Worm (Caenorhabditis elegans) whole organism, late embryonic: ENCODE measurements around the gene C18H7.4.

Experiments
- C38D4.7 ChIP-seq: fragments of 200-800 bp; sonication (Bioruptor generic); optimal IDR thresholded peaks from 2 replicates; lab custom pipeline; 2018; ENCODE audit warnings: mild to moderate bottlenecking, missing genetic modification characterization, moderate library complexity, missing compliant biosample characterization
- F13H6.1 ChIP-seq: sonication (generic microtip); optimal IDR thresholded peaks from 2 replicates; lab custom pipeline; 2016; ENCODE audit warnings: missing genetic modification characterization, missing compliant biosample characterization
- K02D7.2 ChIP-seq: sonication (generic microtip); optimal IDR thresholded peaks from 2 replicates; lab custom pipeline; 2017; ENCODE audit warnings: mild to moderate bottlenecking, missing genetic modification characterization, missing compliant biosample characterization
- T23F11.4 ChIP-seq: fragments of 200-800 bp; sonication (Bioruptor generic); optimal IDR thresholded peaks from 2 replicates; lab custom pipeline; 2018; ENCODE audit warnings: mild to moderate bottlenecking, missing genetic modification characterization, missing compliant biosample characterization
- Y22D7AL.16 ChIP-seq: sonication (generic microtip); optimal IDR thresholded peaks from 2 replicates; lab custom pipeline; 2016; ENCODE audit warnings: missing genetic modification characterization, missing compliant biosample characterization
- ahr-1 ChIP-seq: sonication (generic microtip); optimal IDR thresholded peaks from 2 replicates; lab custom pipeline; 2016; ENCODE audit warnings: missing genetic modification characterization, missing compliant biosample characterization
- ama-1 ChIP-seq: fragments of 150-350 bp; optimal IDR thresholded peaks from 2 replicates; lab custom pipeline; 2014
- ceh-2 ChIP-seq: sonication (generic microtip); optimal IDR thresholded peaks from 2 replicates; lab custom pipeline; 2016; ENCODE audit warnings: missing genotype, missing genetic modification characterization, missing compliant biosample characterization
- ceh-22 ChIP-seq: sonication (generic microtip); optimal IDR thresholded peaks from 2 replicates; lab custom pipeline; 2017; ENCODE audit warnings: missing biosample characterization, missing genetic modification characterization
- ceh-30 ChIP-seq: fragments of 150-350 bp; optimal IDR thresholded peaks from 2 replicates; lab custom pipeline; 2014; ENCODE audit warnings: missing biosample characterization, missing genetic modification characterization
- ceh-34 ChIP-seq: sonication (generic microtip); optimal IDR thresholded peaks from 2 replicates; lab custom pipeline; 2016; ENCODE audit warnings: mild to moderate bottlenecking, missing genetic modification characterization, missing compliant biosample characterization
- ceh-6 ChIP-seq: fragments of 200-800 bp; sonication (Bioruptor generic); optimal IDR thresholded peaks from 2 replicates; lab custom pipeline; 2018; ENCODE audit warnings: mild to moderate bottlenecking, missing genetic modification characterization, missing compliant biosample characterization
- dve-1 ChIP-seq: sonication (generic microtip); optimal IDR thresholded peaks from 2 replicates; lab custom pipeline; 2017; ENCODE audit warnings: antibody characterized with exemption, mild to moderate bottlenecking, missing genetic modification characterization, missing compliant biosample characterization
- elt-4 ChIP-seq: sonication (generic microtip); optimal IDR thresholded peaks from 2 replicates; lab custom pipeline; 2016; ENCODE audit warnings: missing genetic modification characterization, missing compliant biosample characterization
- eyg-1 ChIP-seq: sonication (generic microtip); optimal IDR thresholded peaks from 2 replicates; lab custom pipeline; 2016; ENCODE audit warnings: missing genotype, missing genetic modification characterization, missing compliant biosample characterization
- fkh-10 ChIP-seq: fragments of 150-350 bp; optimal IDR thresholded peaks from 2 replicates; lab custom pipeline; 2014; ENCODE audit warnings: missing biosample characterization, missing genetic modification reagents, missing genetic modification characterization
- fkh-6 ChIP-seq: sonication (generic microtip); optimal IDR thresholded peaks from 2 replicates; lab custom pipeline; 2016; ENCODE audit warnings: missing genetic modification characterization, missing compliant biosample characterization
- hlh-13 ChIP-seq: fragments of 200-800 bp; sonication (Bioruptor generic); optimal IDR thresholded peaks from 2 replicates; lab custom pipeline; 2018; ENCODE audit warnings: mild to moderate bottlenecking, missing genetic modification characterization, missing compliant biosample characterization
- hlh-30 ChIP-seq: sonication (generic microtip); optimal IDR thresholded peaks from 2 replicates; lab custom pipeline; 2017; ENCODE audit warnings: antibody characterized with exemption, missing genetic modification characterization, missing compliant biosample characterization; ENCODE audit not compliant: insufficient read depth
- hlh-8 ChIP-seq: sonication (generic microtip); optimal IDR thresholded peaks from 2 replicates; lab custom pipeline; 2016; ENCODE audit warnings: missing genotype, missing genetic modification characterization, missing compliant biosample characterization
- lin-11 ChIP-seq: fragments of 200-800 bp; sonication (Bioruptor generic); optimal IDR thresholded peaks from 2 replicates; lab custom pipeline; 2018; ENCODE audit warnings: mild to moderate bottlenecking, missing genetic modification characterization, missing compliant biosample characterization
- mec-3 ChIP-seq: sonication (generic microtip); optimal IDR thresholded peaks from 2 replicates; lab custom pipeline; 2016; ENCODE audit warnings: borderline replicate concordance, missing genetic modification characterization, missing compliant biosample characterization
- nhr-11 ChIP-seq: fragments of 150-350 bp; optimal IDR thresholded peaks from 2 replicates; lab custom pipeline; 2014; ENCODE audit warnings: missing biosample characterization, missing genetic modification characterization
- pat-9 ChIP-seq: fragments of 200-800 bp; sonication (Bioruptor generic); optimal IDR thresholded peaks from 2 replicates; lab custom pipeline; 2018; ENCODE audit warnings: mild to moderate bottlenecking, missing genetic modification characterization, moderate library complexity, missing compliant biosample characterization
- pax-1 ChIP-seq: fragments of 150-350 bp; optimal IDR thresholded peaks from 2 replicates; lab custom pipeline; 2014; ENCODE audit warnings: missing biosample characterization, missing genetic modification characterization
- pha-2 ChIP-seq: sonication (generic microtip); optimal IDR thresholded peaks from 2 replicates; lab custom pipeline; 2017; ENCODE audit warnings: mild to moderate bottlenecking, missing genetic modification characterization, missing compliant biosample characterization
- pha-4 ChIP-seq: fragments of 150-350 bp; optimal IDR thresholded peaks from 2 replicates; lab custom pipeline; 2018; ENCODE audit warnings: missing biosample characterization, missing genetic modification reagents, missing genetic modification characterization
- rnt-1 ChIP-seq: sonication (generic microtip); optimal IDR thresholded peaks from 2 replicates; lab custom pipeline; 2016; ENCODE audit warnings: missing genetic modification characterization, missing compliant biosample characterization
- sdc-2 ChIP-seq: sonication (generic microtip); optimal IDR thresholded peaks from 2 replicates; lab custom pipeline; 2016; ENCODE audit warnings: missing genotype, missing genetic modification characterization, missing compliant biosample characterization
- sox-2 ChIP-seq: fragments of 200-800 bp; sonication (Bioruptor generic); IDR thresholded peaks from 2 replicates; pipeline ENCODE4 v1.3.6; 2022; ENCODE audit warnings: missing genetic modification reagents, missing genetic modification characterization, missing compliant biosample characterization
- sox-4 ChIP-seq: sonication (generic microtip); optimal IDR thresholded peaks from 2 replicates; lab custom pipeline; 2017; ENCODE audit warnings: mild to moderate bottlenecking, missing genetic modification characterization, inconsistent platforms, missing compliant biosample characterization
- unc-3 ChIP-seq, 2 experiments: fragments of 200-800 bp in 1 of 2; sonication (Bioruptor generic) in 1 of 2; sonication (generic microtip) in 1 of 2; conservative IDR thresholded peaks in 1 of 2; optimal IDR thresholded peaks in 1 of 2; 2 replicates each; pipeline versions ENCODE4 v1.3.6 to Lab custom; 2016 to 2022; ENCODE audit warnings: missing compliant biosample characterization in 2 of 2, missing genetic modification characterization in 2 of 2, missing genetic modification reagents in 1 of 2
- unc-42 ChIP-seq: sonication (generic microtip); optimal IDR thresholded peaks from 2 replicates; lab custom pipeline; 2016; ENCODE audit warnings: missing genotype, missing genetic modification characterization, missing compliant biosample characterization
- zip-5 ChIP-seq: sonication (generic microtip); optimal IDR thresholded peaks from 2 replicates; lab custom pipeline; 2016; ENCODE audit warnings: missing genetic modification characterization, missing compliant biosample characterization

The C18H7.4 gene

DNA sequence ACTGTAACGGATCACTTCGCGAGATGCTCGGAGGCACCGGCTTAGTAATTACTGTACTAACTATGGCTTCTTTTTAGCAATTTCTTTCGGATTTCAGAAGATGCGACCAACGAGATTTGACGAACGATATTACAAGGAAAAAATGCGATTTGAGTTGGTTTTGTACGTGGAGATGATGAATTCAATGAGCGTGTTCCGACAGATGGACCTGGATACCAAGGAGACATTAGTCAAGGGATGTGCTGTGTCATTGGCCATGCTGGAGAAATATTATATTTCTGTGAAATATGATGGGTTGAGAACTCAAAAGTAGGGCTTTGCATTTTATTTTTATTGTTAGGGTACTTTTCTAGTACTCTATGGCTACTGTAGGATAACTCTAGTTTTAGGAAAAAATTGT lies 37.5 kb downstream of the C18H7.4 start:
- TF ChIP-seq elt-4 (no peak), pha-2 (tag; lab: Kevin White, UChicago) (no peak)

DNA sequence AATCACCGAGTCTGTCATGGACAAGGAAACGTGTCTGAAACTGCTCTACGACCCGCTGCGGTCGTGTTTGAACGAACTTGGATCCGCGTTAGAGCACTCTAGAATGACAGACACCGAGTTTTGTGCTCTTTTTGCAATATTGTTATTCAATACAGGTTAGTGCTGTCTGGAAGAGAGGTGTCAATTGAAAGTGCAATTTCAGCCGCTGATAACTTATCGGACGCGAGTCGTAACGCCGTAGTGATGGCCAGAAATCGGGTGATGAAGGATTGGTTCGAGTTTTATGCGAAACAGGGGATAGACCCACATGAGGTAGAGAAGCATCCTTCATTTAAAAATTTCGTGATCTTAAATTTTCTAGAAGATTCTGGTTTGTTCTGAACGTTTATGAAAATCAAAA lies 38.7 kb downstream of the C18H7.4 start:
- no peak for TF ChIP-seq ahr-1 (tag; lab: Kevin White, UChicago)
- TF ChIP-seq K02D7.2: no peak
- no peak for TF ChIP-seq eyg-1 (tag; lab: Kevin White, UChicago)
- TF ChIP-seq fkh-6 (tag; lab: Kevin White, UChicago): no peak
- no peak for TF ChIP-seq pat-9 (tag; lab: Kevin White, UChicago)
- no peak for TF ChIP-seq hlh-13 (GFP tag; lab: Kevin White, UChicago)
- no peak for TF ChIP-seq pha-2 (tag; lab: Kevin White, UChicago)
- TF ChIP-seq zip-5 (tag; lab: Kevin White, UChicago): no peak
- TF ChIP-seq sox-2 (GFP tag; lab: Robert Waterston, UW): no peak

DNA sequence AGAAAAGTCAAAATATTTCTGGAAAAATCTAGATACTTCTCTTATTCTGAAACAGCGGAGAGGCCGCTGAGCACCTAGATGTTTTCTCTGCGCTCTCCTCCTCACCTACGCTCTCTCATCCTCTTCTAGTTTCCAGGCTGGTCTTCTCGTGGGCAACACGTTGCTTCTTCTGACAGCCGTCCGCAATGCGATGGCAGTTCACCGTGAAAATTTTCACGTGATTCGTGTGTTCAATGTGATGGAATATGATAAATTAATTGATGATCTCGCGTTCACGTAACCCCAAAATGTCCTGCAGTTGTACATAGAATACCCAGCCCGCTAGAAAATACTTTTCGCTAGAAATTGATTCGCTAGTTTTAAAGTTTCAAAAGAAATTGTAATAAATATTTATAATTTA lies 40.4 kb downstream of the C18H7.4 start:
- TF ChIP-seq T23F11.4 (no peak), unc-3 (GFP tag; conservative IDR thresholded peaks at IDR 0.05; lab: Robert Waterston, UW) (no peak), unc-3 (tag; optimal IDR thresholded peaks at IDR 0.05; lab: Kevin White, UChicago) (no peak), C38D4.7 (GFP tag; lab: Kevin White, UChicago) (no peak), ceh-6 (GFP tag; lab: Kevin White, UChicago) (no peak), pax-1 (no peak), ama-1 (lab: Kevin White, UChicago) (no peak), pat-9 (tag; lab: Kevin White, UChicago) (no peak), ceh-30 (no peak)
- TF ChIP-seq, all 69 proteins: peak for 0

DNA sequence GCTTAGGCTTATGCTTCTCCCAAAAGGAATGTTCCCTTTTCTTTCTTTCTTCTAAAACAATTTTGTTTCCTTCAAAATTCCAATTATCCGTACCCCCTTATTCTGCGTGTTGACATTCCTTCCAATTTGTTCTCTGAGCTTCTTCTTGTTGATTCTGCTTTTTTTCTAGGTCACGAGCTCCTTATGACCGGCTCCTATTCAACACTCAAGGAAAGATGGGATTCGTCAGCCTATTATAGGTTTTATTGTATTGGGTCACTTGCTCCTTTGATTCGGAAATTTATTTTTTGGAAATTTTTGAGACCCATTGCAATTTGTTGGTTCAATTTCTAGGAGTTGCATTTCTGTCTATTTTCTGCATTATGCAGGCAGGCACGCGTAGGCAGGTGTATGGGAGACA lies 46.0 kb downstream of the C18H7.4 start:
- TF ChIP-seq fkh-10 (GFP tag; lab: Kevin White, UChicago): no peak
- no peak for TF ChIP-seq K02D7.2
- no peak for TF ChIP-seq lin-11 (tag; lab: Kevin White, UChicago)
- TF ChIP-seq eyg-1 (tag; lab: Kevin White, UChicago): no peak
- no peak for TF ChIP-seq rnt-1 (tag; lab: Kevin White, UChicago)
- TF ChIP-seq ceh-22 (tag; lab: Kevin White, UChicago): no peak
- no peak for TF ChIP-seq ceh-2 (tag; lab: Kevin White, UChicago)
- TF ChIP-seq zip-5 (tag; lab: Kevin White, UChicago): no peak
- TF ChIP-seq Y22D7AL.16 (tag; lab: Kevin White, UChicago): no peak
- no peak for TF ChIP-seq ama-1 (lab: Kevin White, UChicago)
- TF ChIP-seq sdc-2 (tag; lab: Kevin White, UChicago): no peak
- no peak for TF ChIP-seq pha-4 (tag; lab: Kevin White, UChicago)
- no peak for TF ChIP-seq ceh-30
- TF ChIP-seq sox-4 (tag; lab: Kevin White, UChicago): no peak

DNA sequence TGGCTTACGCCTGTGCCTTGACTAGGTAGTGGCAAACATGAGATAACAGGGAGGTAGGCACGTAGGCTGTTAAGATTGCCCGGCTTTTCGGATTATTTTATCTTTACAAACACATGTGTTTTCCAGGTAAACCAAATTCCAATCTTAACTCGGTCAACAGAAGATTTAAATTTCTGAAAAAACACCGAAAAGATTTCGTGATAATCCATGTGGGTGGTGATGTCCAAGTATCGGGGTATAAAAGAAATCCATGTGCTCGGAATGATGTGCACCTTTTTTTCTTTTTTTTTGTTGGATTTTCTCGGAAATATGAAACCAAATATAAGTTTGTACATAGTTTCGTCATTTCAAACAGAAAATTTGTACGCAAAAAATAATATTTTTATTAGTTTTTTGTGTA lies 50.4 kb downstream of the C18H7.4 start:
- TF ChIP-seq unc-3 (GFP tag; conservative IDR thresholded peaks at IDR 0.05; lab: Robert Waterston, UW): no peak
- no peak for TF ChIP-seq unc-3 (tag; optimal IDR thresholded peaks at IDR 0.05; lab: Kevin White, UChicago)
- TF ChIP-seq hlh-8 (tag; lab: Kevin White, UChicago): no peak
- TF ChIP-seq ama-1 (lab: Kevin White, UChicago): no peak
- TF ChIP-seq hlh-13 (GFP tag; lab: Kevin White, UChicago): no peak
- no peak for TF ChIP-seq ceh-30
- no peak for TF ChIP-seq nhr-11
- no peak for TF ChIP-seq unc-42 (tag; lab: Kevin White, UChicago)
- TF ChIP-seq F13H6.1 (tag; lab: Kevin White, UChicago): no peak
- TF ChIP-seq mec-3 (tag; lab: Kevin White, UChicago): no peak
- no peak for TF ChIP-seq hlh-30 (tag; lab: Kevin White, UChicago)
- TF ChIP-seq dve-1: no peak
- no peak for TF ChIP-seq ceh-34
- TF ChIP-seq ceh-6 (GFP tag; lab: Kevin White, UChicago): no peak
- TF ChIP-seq, all 69 proteins: peak for 0
